Worm (Caenorhabditis elegans) whole organism, young adult: ENCODE measurements around the gene hira-1.

Source experiments
- F39B2.1 ChIP-seq: fragments of 200-800 bp; sonication (Bioruptor generic); IDR thresholded peaks from 2 replicates; pipeline ENCODE4 v1.3.6; 2022; ENCODE audit warnings: missing genetic modification reagents, missing genetic modification characterization, missing compliant biosample characterization
- T07F8.4 ChIP-seq: sonication (generic microtip); optimal IDR thresholded peaks from 2 replicates; lab custom pipeline; 2016; ENCODE audit warnings: mild to moderate bottlenecking, missing genetic modification characterization, moderate library complexity, missing compliant biosample characterization
- T26A5.8 ChIP-seq: sonication (generic microtip); optimal IDR thresholded peaks from 2 replicates; lab custom pipeline; 2016; ENCODE audit warnings: missing genetic modification characterization, missing compliant biosample characterization
- Y53G8AR.9 ChIP-seq: fragments of 200-800 bp; sonication (Bioruptor generic); conservative IDR thresholded peaks from 2 replicates; pipeline ENCODE4 v1.3.6; 2022; ENCODE audit warnings: missing genetic modification reagents, missing genetic modification characterization, missing compliant biosample characterization
- aptf-2 ChIP-seq: fragments of 200-800 bp; sonication (Bioruptor generic); conservative IDR thresholded peaks from 2 replicates; pipeline ENCODE4 v1.3.6; 2022; ENCODE audit warnings: missing genetic modification reagents, missing genetic modification characterization, missing compliant biosample characterization
- aptf-3 ChIP-seq: fragments of 200-800 bp; sonication (Bioruptor generic); IDR thresholded peaks from 2 replicates; pipeline ENCODE4 v1.3.6; 2022; ENCODE audit warnings: missing genetic modification characterization, missing compliant biosample characterization
- atf-7 ChIP-seq: sonication (generic microtip); optimal IDR thresholded peaks from 2 replicates; lab custom pipeline; 2017; ENCODE audit warnings: mild to moderate bottlenecking, missing genetic modification characterization, missing compliant biosample characterization
- attf-3 ChIP-seq: fragments of 200-800 bp; sonication (Bioruptor generic); conservative IDR thresholded peaks from 2 replicates; pipeline ENCODE4 v1.3.6; 2022; ENCODE audit warnings: missing genetic modification reagents, missing genetic modification characterization, missing compliant biosample characterization
- attf-5 ChIP-seq: fragments of 200-800 bp; sonication (Bioruptor generic); optimal IDR thresholded peaks from 2 replicates; lab custom pipeline; 2018; ENCODE audit warnings: mild to moderate bottlenecking, missing genetic modification characterization, missing compliant biosample characterization
- attf-6 ChIP-seq: fragments of 200-800 bp; sonication (Bioruptor generic); IDR thresholded peaks from 2 replicates; pipeline ENCODE4 v1.3.6; 2022; ENCODE audit warnings: missing genetic modification reagents, missing genetic modification characterization, missing compliant biosample characterization
- bed-1 ChIP-seq: fragments of 200-800 bp; sonication (Bioruptor generic); IDR thresholded peaks from 2 replicates; pipeline ENCODE4 v1.3.6; 2022; ENCODE audit warnings: missing genetic modification reagents, missing genetic modification characterization, missing compliant biosample characterization
- bed-2 ChIP-seq: fragments of 200-800 bp; sonication (Bioruptor generic); IDR thresholded peaks from 2 replicates; pipeline ENCODE4 v1.3.6; 2022; ENCODE audit warnings: missing genetic modification reagents, missing genetic modification characterization, missing compliant biosample characterization
- cebp-1 ChIP-seq, 2 experiments: fragments of 200-800 bp in 1 of 2; sonication (Bioruptor generic) in 1 of 2; sonication (generic microtip) in 1 of 2; IDR thresholded peaks in 1 of 2; optimal IDR thresholded peaks in 1 of 2; 2 replicates each; pipeline versions ENCODE4 v1.3.6 to Lab custom; 2017 to 2022; ENCODE audit warnings: missing compliant biosample characterization in 2 of 2, missing genetic modification characterization in 2 of 2, mild to moderate bottlenecking in 1 of 2, missing genetic modification reagents in 1 of 2, moderate library complexity in 1 of 2
- ceh-91 ChIP-seq: fragments of 200-800 bp; sonication (Bioruptor generic); IDR thresholded peaks from 2 replicates; pipeline ENCODE4 v1.3.6; 2022; ENCODE audit warnings: missing genetic modification reagents, missing genetic modification characterization, missing compliant biosample characterization
- die-1 ChIP-seq: sonication (generic microtip); optimal IDR thresholded peaks from 2 replicates; lab custom pipeline; 2016; ENCODE audit warnings: missing genotype, mild to moderate bottlenecking, missing genetic modification characterization, missing compliant biosample characterization
- hmg-1.2 ChIP-seq: fragments of 200-800 bp; sonication (Bioruptor generic); IDR thresholded peaks from 2 replicates; pipeline ENCODE4 v1.3.6; 2022; ENCODE audit warnings: missing genetic modification reagents, missing genetic modification characterization, missing compliant biosample characterization
- hrde-1 ChIP-seq: sonication (generic microtip); optimal IDR thresholded peaks from 2 replicates; lab custom pipeline; 2016; ENCODE audit warnings: missing genetic modification characterization, mild to moderate bottlenecking, missing compliant biosample characterization, moderate library complexity, missing genotype, missing genetic modification reagents, borderline replicate concordance
- let-526 ChIP-seq: fragments of 200-800 bp; sonication (Bioruptor generic); IDR thresholded peaks from 2 replicates; pipeline ENCODE4 v1.3.6; 2022; ENCODE audit warnings: missing genetic modification reagents, missing genetic modification characterization, missing compliant biosample characterization
- let-607 ChIP-seq, 2 experiments: fragments of 200-800 bp in 1 of 2; sonication (Bioruptor generic) in 1 of 2; sonication (generic microtip) in 1 of 2; optimal IDR thresholded peaks; 2 replicates each; lab custom pipeline; 2016 to 2018; ENCODE audit warnings: mild to moderate bottlenecking in 2 of 2, missing compliant biosample characterization in 2 of 2, missing genetic modification characterization in 2 of 2, moderate library complexity in 2 of 2, missing genotype in 1 of 2
- lin-35 ChIP-seq, 3 experiments: fragments of 150-350 bp in 2 of 3; sonication (generic microtip) in 1 of 3; optimal IDR thresholded peaks; 2 replicates each; lab custom pipeline; 2014 to 2018; ENCODE audit warnings: missing biosample characterization in 3 of 3, missing genetic modification characterization in 3 of 3, missing genetic modification reagents in 3 of 3
- lin-40 ChIP-seq: sonication (generic microtip); optimal IDR thresholded peaks from 2 replicates; lab custom pipeline; 2016; ENCODE audit warnings: missing genetic modification characterization, mild to moderate bottlenecking, missing compliant biosample characterization, missing genotype, missing genetic modification reagents
- lsy-27 ChIP-seq: sonication (generic microtip); optimal IDR thresholded peaks from 2 replicates; lab custom pipeline; 2017; ENCODE audit warnings: missing genetic modification characterization, mild to moderate bottlenecking, missing compliant biosample characterization, antibody characterized with exemption, missing genotype, borderline replicate concordance; ENCODE audit not compliant: insufficient read depth
- madf-6 ChIP-seq: fragments of 200-800 bp; sonication (Bioruptor generic); IDR thresholded peaks from 2 replicates; pipeline ENCODE4 v1.3.6; 2022; ENCODE audit warnings: missing genetic modification reagents, missing genetic modification characterization, missing compliant biosample characterization
- madf-8 ChIP-seq: fragments of 200-800 bp; sonication (Bioruptor generic); conservative IDR thresholded peaks from 2 replicates; pipeline ENCODE4 v1.3.6; 2022; ENCODE audit warnings: missing genetic modification reagents, missing genetic modification characterization, missing compliant biosample characterization
- rpc-1 ChIP-seq, 2 experiments: fragments of 150-350 bp in 1 of 2; sonication (generic microtip) in 1 of 2; optimal IDR thresholded peaks; 2 replicates each; lab custom pipeline; 2014 to 2018; ENCODE audit warnings: missing biosample characterization in 1 of 2, missing genetic modification characterization in 1 of 2, missing genetic modification reagents in 1 of 2, missing genotype in 1 of 2
- tlf-1 ChIP-seq: fragments of 200-800 bp; sonication (Bioruptor generic); optimal IDR thresholded peaks from 2 replicates; lab custom pipeline; 2018; ENCODE audit warnings: mild to moderate bottlenecking, missing genetic modification characterization, missing compliant biosample characterization
- ztf-22 ChIP-seq: fragments of 200-800 bp; sonication (Bioruptor generic); optimal IDR thresholded peaks from 2 replicates; lab custom pipeline; 2018; ENCODE audit warnings: mild to moderate bottlenecking, missing genetic modification characterization, moderate library complexity, missing compliant biosample characterization
- ztf-26 ChIP-seq: sonication (generic microtip); optimal IDR thresholded peaks from 2 replicates; lab custom pipeline; 2017; ENCODE audit warnings: missing genetic modification characterization, missing compliant biosample characterization

The hira-1 gene

ce11 chrIII:5159505-5159904 is 31.4 kb upstream of the hira-1 start, which contains the start of gene T10F2.5:
Gene T10F2.5 (minus strand): TSS chrIII:5159605.
- peak; percentile 14 for TF ChIP-seq hrde-1 (tag; lab: Kevin White, UChicago)
- TF ChIP-seq tlf-1 (GFP tag; lab: Kevin White, UChicago), result no peak

ce11 chrIII:5160803-5161202 is 30.1 kb upstream of the hira-1 start:
- TF ChIP-seq lsy-27 (tag; lab: Kevin White, UChicago) (no peak), hmg-1.2 (GFP tag; lab: Robert Waterston, UW) (no peak)

- TF ChIP-seq T26A5.8, result no peak
- no peak for TF ChIP-seq bed-1
- TF ChIP-seq hmg-1.2 (GFP tag; lab: Robert Waterston, UW), result peak; percentile 41; the same call in 1 of the 2 replicates
- peak; percentile 91 for TF ChIP-seq cebp-1 (GFP tag; IDR thresholded peaks at IDR 0.05; lab: Robert Waterston, UW)
- peak; percentile 98 for TF ChIP-seq cebp-1 (tag; optimal IDR thresholded peaks at IDR 0.05; lab: Kevin White, UChicago)
- peak; percentile 62 for TF ChIP-seq attf-5 (GFP tag; lab: Kevin White, UChicago)
- no peak for TF ChIP-seq aptf-2
- no peak for TF ChIP-seq rpc-1 (optimal IDR thresholded peaks at IDR 0.05; lab: Kevin White, UChicago)
- TF ChIP-seq rpc-1 (tag; optimal IDR thresholded peaks at IDR 0.05; lab: Kevin White, UChicago), result no peak
- peak; percentile 29; the same call in 1 of the 2 replicates for TF ChIP-seq madf-6 (GFP tag; lab: Robert Waterston, UW)
- 0 out of 2 replicates have a peak, but pooled peaks have one; percentile 27 for TF ChIP-seq Y53G8AR.9 (GFP tag; lab: Robert Waterston, UW)
- no peak for TF ChIP-seq attf-6 (GFP tag; lab: Robert Waterston, UW)
Measured at ce11 chrIII:5162820-5163631, 27.9 kb upstream of the hira-1 start, which contains the start of gene gars-1. Gene gars-1 (minus strand): TSS chrIII:5163627.

- TF ChIP-seq atf-7, result no peak
- TF ChIP-seq T07F8.4 (tag; lab: Kevin White, UChicago), result no peak
- TF ChIP-seq let-607 (tag; optimal IDR thresholded peaks at IDR 0.05; lab: Kevin White, UChicago), result no peak
- no peak for TF ChIP-seq ztf-22 (GFP tag; lab: Kevin White, UChicago)
- no peak for TF ChIP-seq aptf-3 (GFP tag; lab: Robert Waterston, UW)
- TF ChIP-seq bed-2 (GFP tag; lab: Robert Waterston, UW), result no peak
- no peak for TF ChIP-seq F39B2.1 (GFP tag; lab: Robert Waterston, UW)
- TF ChIP-seq madf-8 (GFP tag; lab: Robert Waterston, UW), result no peak
- TF ChIP-seq let-526 (GFP tag; lab: Robert Waterston, UW), result no peak
- TF ChIP-seq die-1 (tag; lab: Kevin White, UChicago), result no peak
- TF ChIP-seq rpc-1 (optimal IDR thresholded peaks at IDR 0.05; lab: Kevin White, UChicago), result no peak
- no peak for TF ChIP-seq rpc-1 (tag; optimal IDR thresholded peaks at IDR 0.05; lab: Kevin White, UChicago)
- no peak for TF ChIP-seq lin-35 (GFP tag; optimal IDR thresholded peaks at IDR 0.05; lab: Kevin White, UChicago)
- TF ChIP-seq lin-40 (tag; lab: Kevin White, UChicago), result no peak
- TF ChIP-seq attf-3, result no peak
Measured at ce11 chrIII:5165211-5165610, 25.7 kb upstream of the hira-1 start, which contains the start of gene T10F2.2. Gene T10F2.2 (minus strand): TSS chrIII:5165311.

ce11 chrIII:5165745-5166144 is 25.2 kb upstream of the hira-1 start:
- TF ChIP-seq cebp-1 (GFP tag; IDR thresholded peaks at IDR 0.05; lab: Robert Waterston, UW), result no peak
- TF ChIP-seq cebp-1 (tag; optimal IDR thresholded peaks at IDR 0.05; lab: Kevin White, UChicago), result peak; percentile 8
- no peak for TF ChIP-seq ceh-91 (GFP tag; lab: Robert Waterston, UW)
- TF ChIP-seq ztf-26, result no peak
